Fruit fly (Drosophila melanogaster) whole organism, embryonic: ENCODE data around the gene Eig71Ed.

ENCODE experiments used
- Ada2b ChIP-seq: fragments of 200-800 bp; sonication (Bioruptor generic); IDR thresholded peaks from 2 replicates; pipeline ENCODE4 v1.3.6; 2022; ENCODE audit warnings: missing biosample characterization, missing genetic modification characterization
- CG10321 ChIP-seq: fragments of 200-800 bp; sonication (Bioruptor generic); IDR thresholded peaks from 2 replicates; pipeline ENCODE4 v1.3.6; 2022; ENCODE audit warnings: missing biosample characterization, missing genetic modification characterization
- CG2712 ChIP-seq: fragments of 200-800 bp; optimal IDR thresholded peaks from 3 replicates; lab custom pipeline; 2019; ENCODE audit warnings: missing biosample characterization, mild to moderate bottlenecking, missing genetic modification characterization, moderate library complexity
- CG32767 ChIP-seq: fragments of 200-800 bp; sonication (Bioruptor generic); IDR thresholded peaks from 2 replicates; pipeline ENCODE4 v1.3.6; 2022; ENCODE audit warnings: missing biosample characterization, missing genetic modification characterization
- HLH54F ChIP-seq: fragments of 200-800 bp; sonication (Bioruptor generic); optimal IDR thresholded peaks from 3 replicates; lab custom pipeline; 2016; ENCODE audit warnings: missing biosample characterization, missing genetic modification characterization
- Hsf ChIP-seq: fragments of 200-800 bp; sonication (Bioruptor generic); optimal IDR thresholded peaks from 3 replicates; lab custom pipeline; 2016; ENCODE audit warnings: missing biosample characterization, missing genetic modification characterization
- chif ChIP-seq, 2 experiments: fragments of 200-800 bp; sonication (Bioruptor generic); optimal IDR thresholded peaks; 3 replicates each; lab custom pipeline; 2016; ENCODE audit warnings: missing biosample characterization in 2 of 2, missing genetic modification characterization in 2 of 2
- gsb ChIP-seq: fragments of 200-800 bp; sonication (Bioruptor generic); IDR thresholded peaks from 2 replicates; pipeline ENCODE4 v1.3.6; 2022; ENCODE audit warnings: missing biosample characterization, missing genetic modification characterization
- pan ChIP-seq, 4 experiments: fragments of >200 bp in 3 of 4; fragments of 200-800 bp in 1 of 4; sonication (Bioruptor generic) in 1 of 4; optimal IDR thresholded peaks in 3 of 4; IDR thresholded peaks in 1 of 4; 2 replicates each; pipeline versions ENCODE4 v1.3.6 to Lab custom; 2017 to 2022; ENCODE audit warnings: missing biosample characterization in 2 of 4, missing genetic modification characterization in 2 of 4, mixed read lengths in 1 of 4
- pb ChIP-seq: fragments of 200-800 bp; sonication (Bioruptor generic); optimal IDR thresholded peaks from 3 replicates; lab custom pipeline; 2016; ENCODE audit warnings: missing biosample characterization, missing genetic modification characterization
- unpg ChIP-seq: fragments of 200-800 bp; sonication (Bioruptor generic); optimal IDR thresholded peaks from 3 replicates; lab custom pipeline; 2018; ENCODE audit warnings: missing biosample characterization, mild to moderate bottlenecking, missing genetic modification characterization, moderate library complexity

DNA sequence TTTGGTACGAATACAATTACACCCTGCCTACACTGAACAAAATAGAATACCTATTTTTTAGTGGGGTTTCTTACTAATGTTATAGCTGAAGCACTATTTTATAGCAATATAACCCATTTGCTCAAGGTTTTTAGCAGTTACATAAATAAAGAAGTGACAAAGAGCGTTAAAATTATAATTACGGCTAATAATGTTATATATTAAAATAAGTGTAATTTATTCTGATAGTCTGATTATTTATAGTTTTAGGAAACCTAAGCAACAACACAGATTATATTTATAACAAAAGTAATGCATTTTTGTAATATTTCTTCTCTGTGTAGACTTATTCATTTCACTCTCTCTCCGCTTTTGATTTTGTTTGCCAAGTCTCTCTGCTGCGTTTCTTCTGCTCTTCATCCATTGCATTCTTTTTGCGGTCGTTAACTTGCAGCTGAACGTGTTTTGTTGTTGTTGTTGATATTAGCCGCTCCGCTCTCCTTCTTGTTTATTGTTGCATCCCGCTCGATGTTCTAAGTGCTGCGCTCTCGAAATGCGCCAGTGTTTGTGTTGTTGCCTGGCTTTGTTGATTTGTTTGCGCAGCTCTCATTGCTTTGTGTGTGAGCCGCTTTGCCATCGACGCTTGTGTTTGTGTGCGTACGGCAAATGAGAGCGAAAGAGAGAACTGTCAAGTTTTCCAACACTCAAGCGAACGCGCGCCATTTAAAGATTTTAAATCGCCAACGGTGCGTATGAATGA is 26.5 kb upstream of the Eig71Ed start:
- peak; percentile 69 for TF ChIP-seq Hsf
- TF ChIP-seq CG10321 (GFP tag; lab: Robert Waterston, UW) = no peak
- TF ChIP-seq gsb = peak; percentile 65
- peak; percentile 80 for TF ChIP-seq CG32767
- peak; percentile 94 for TF ChIP-seq unpg
- no peak for TF ChIP-seq pan (optimal IDR thresholded peaks at IDR 0.05; lab: Kevin White, UChicago)
- peak in 1 of 2 experiments; percentile 83 for TF ChIP-seq pan (GFP tag; optimal IDR thresholded peaks at IDR 0.05 in 1 of 2, IDR thresholded peaks at IDR 0.05 in 1 of 2)
- peak; percentile 12 for TF ChIP-seq pb (GFP tag; lab: Kevin White, UChicago)
- peak; percentile 95 for TF ChIP-seq CG2712
- peak; percentile 83 for TF ChIP-seq Ada2b (GFP tag; lab: Robert Waterston, UW)
- TF ChIP-seq HLH54F (GFP tag; lab: Kevin White, UChicago) = no peak
- TF ChIP-seq chif (GFP tag; optimal IDR thresholded peaks at IDR 0.05; lab: Kevin White, UChicago) = peak; percentile 23 to 65
